Fruit fly (Drosophila melanogaster) Kc167 (cell line): ENCODE data around the gene CG6656.

Experiments
- psq ChIP-seq: fragments of >200 bp; optimal IDR thresholded peaks from 2 replicates; lab custom pipeline; 2017; ENCODE audit warnings: missing external identifiers
- ttk ChIP-seq: sonication (Bioruptor generic); optimal IDR thresholded peaks from 2 replicates; lab custom pipeline; 2017; ENCODE audit warnings: missing external identifiers

DNA sequence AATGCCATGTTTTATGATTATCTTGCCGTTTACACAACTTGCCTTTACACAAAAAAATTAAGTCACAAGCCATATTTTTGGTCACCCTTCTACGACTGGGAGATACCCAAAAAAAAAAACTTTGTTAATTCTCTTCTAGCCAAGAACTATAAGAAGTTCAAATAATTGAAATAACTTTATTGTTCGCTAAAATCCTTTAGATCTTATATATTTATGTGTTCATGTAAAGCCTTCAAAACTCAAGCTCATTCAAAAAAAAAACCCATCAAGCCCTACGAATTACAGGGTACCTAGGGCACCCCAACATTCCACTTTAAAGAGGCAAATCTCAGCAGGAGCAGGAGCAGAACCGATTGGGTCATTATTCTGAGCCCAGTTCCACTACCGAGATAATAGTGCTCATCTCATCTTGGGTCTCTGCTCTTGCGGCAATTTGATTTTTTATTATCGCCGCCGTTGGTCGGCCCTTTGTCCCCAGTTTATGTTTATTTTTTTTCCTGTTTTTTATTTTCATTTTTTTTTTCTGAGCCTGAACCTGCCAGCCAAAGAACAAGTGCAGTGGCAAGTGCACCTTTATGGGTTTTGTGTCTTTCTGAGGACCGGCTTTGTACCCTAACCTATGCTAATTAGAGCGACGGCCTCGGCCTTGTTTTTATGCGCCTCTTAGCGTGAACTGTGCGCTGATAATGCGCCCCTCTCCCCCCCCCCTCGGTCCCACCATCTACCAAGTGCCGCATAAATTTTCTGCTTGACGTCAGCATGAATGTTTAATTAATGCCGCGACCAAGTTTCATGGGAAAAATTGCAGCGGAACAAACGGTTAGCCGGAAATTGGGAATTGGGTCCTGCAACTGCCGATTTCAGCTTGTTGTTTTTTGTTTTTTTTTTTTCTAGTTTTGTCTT is 33.4 kb upstream of the CG6656 start:
- no peak for TF ChIP-seq ttk (lab: Kevin White, UChicago)
- no peak for TF ChIP-seq psq (lab: Kevin White, UChicago)
